Fruit fly (Drosophila melanogaster): Measurements from ENCODE around the gene fid.

Gene fid

DNA sequence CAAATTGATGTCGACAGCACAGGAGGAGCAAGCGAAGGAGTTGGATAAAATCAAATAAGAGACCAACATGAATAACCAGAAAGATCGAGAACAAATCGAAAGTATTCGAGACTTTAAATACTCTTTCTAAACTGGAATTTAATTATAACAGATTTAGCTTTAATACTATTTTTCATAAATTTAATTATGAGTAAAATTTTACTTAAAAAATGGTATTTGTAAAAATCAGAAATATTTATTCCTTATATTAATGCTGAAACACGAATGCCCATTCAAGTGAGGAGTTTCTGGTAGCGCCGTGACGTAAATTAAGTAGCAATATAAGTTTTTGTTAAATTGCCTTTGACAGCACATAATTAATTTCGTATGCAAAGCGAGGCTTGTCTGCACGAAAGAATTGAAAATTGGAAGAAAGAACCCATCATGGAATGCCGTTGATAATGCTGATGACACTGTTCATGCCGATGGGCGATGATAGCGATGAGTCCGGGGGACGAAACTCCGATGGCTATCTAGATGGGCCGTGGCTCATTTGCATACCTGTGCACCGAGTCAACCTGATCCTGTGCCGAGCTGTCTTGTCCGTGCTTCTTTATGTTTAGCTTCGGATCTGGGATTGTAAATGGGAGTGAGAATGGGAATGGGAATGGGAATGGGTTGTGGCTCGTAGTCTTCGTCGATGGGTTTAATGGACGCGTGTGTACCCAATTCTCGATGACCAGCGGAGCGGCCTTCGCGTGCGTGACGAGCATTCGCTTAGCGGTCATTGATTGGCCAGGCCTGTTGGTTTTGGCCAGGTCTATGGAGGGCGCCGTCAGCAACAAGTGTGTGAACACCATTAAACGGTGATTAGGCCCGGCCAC, 43.2 kb downstream of the fid start (continued):
- TF ChIP-seq gcm (GFP tag; optimal IDR thresholded peaks at IDR 0.05) (peak; percentile 16), Dad (GFP tag; optimal IDR thresholded peaks at IDR 0.05) (no peak), D19A (tag; optimal IDR thresholded peaks at IDR 0.05) (peak; percentile 99), CG30020 (tag; optimal IDR thresholded peaks at IDR 0.05) (peak; percentile 24), CG16813 (GFP tag; IDR thresholded peaks at IDR 0.05; ENCODE audit: partially characterized antibody) (no peak), CG33557 (GFP tag; optimal IDR thresholded peaks at IDR 0.05) (peak; percentile 84), Oaz (GFP tag; IDR thresholded peaks at IDR 0.05) (no peak), Neu2 (GFP tag; optimal IDR thresholded peaks at IDR 0.05; ENCODE audit: borderline replicate concordance) (no peak), oc (tag; optimal IDR thresholded peaks at IDR 0.05) (peak; percentile 30), Dref (GFP tag; IDR thresholded peaks at IDR 0.05) (0 out of 2 replicates have a peak, but pooled peaks have one; percentile 1), CG6813 (GFP tag; optimal IDR thresholded peaks at IDR 0.05) (peak; percentile 5), ara (GFP tag; IDR thresholded peaks at IDR 0.05) (peak; percentile 47; the same call in 1 of the 2 replicates), Eip74EF (GFP tag; optimal IDR thresholded peaks at IDR 0.05) (peak in 1 of 2 experiments; percentile 21), CG9609 (GFP tag; optimal IDR thresholded peaks at IDR 0.05) (no peak), CG12744 (GFP tag; optimal IDR thresholded peaks at IDR 0.05) (no peak), row (GFP tag; IDR thresholded peaks at IDR 0.05) (peak; percentile 63), CG7839 (tag; optimal IDR thresholded peaks at IDR 0.05) (peak; percentile 67), pb (GFP tag; optimal IDR thresholded peaks at IDR 0.05) (no peak), lilli (GFP tag; optimal IDR thresholded peaks at IDR 0.05) (peak; percentile 2), Pdp1 (GFP tag; optimal IDR thresholded peaks at IDR 0.05) (no peak), grau (tag; optimal IDR thresholded peaks at IDR 0.05) (peak; percentile 57), ken (GFP tag; IDR thresholded peaks at IDR 0.05) (no peak), Hr3 (GFP tag; optimal IDR thresholded peaks at IDR 0.05) (peak; percentile 4), CG7745 (tag; optimal IDR thresholded peaks at IDR 0.05) (peak; percentile 47), bsh (GFP tag; optimal IDR thresholded peaks at IDR 0.05) (peak in 1 of 2 experiments; percentile 87), CG2202 (tag; optimal IDR thresholded peaks at IDR 0.05) (peak; percentile 54), sob (GFP tag; IDR thresholded peaks at IDR 0.05) (0 out of 2 replicates have a peak, but pooled peaks have one; percentile 13), CG12071 (GFP tag; optimal IDR thresholded peaks at IDR 0.05) (no peak), Spps (tag; optimal IDR thresholded peaks at IDR 0.05) (peak; percentile 70), gce (GFP tag; IDR thresholded peaks at IDR 0.05) (no peak), Oli (tag; optimal IDR thresholded peaks at IDR 0.05) (peak; percentile 45), CG8765 (GFP tag; IDR thresholded peaks at IDR 0.05) (no peak), ewg (GFP tag; optimal IDR thresholded peaks at IDR 0.05) (no peak), nom (GFP tag; optimal IDR thresholded peaks at IDR 0.05) (no peak), D (optimal IDR thresholded peaks at IDR 0.05) (no peak), D (GFP tag; optimal IDR thresholded peaks at IDR 0.05) (peak; percentile 29), kay (GFP tag; optimal IDR thresholded peaks at IDR 0.05) (no peak), CG30431 (GFP tag; optimal IDR thresholded peaks at IDR 0.05) (no peak), Bgb (GFP tag; IDR thresholded peaks at IDR 0.05; ENCODE audit: partially characterized antibody) (no peak), HLH4C (GFP tag; IDR thresholded peaks at IDR 0.05; ENCODE audit: partially characterized antibody) (no peak), unpg (GFP tag; optimal IDR thresholded peaks at IDR 0.05) (peak; percentile 61), CG12104 (GFP tag; optimal IDR thresholded peaks at IDR 0.05) (peak; percentile 26), twi (tag; optimal IDR thresholded peaks at IDR 0.05) (peak; percentile 57), CG15696 (tag; optimal IDR thresholded peaks at IDR 0.05) (peak; percentile 17), sd (tag; optimal IDR thresholded peaks at IDR 0.05) (peak; percentile 53), CG1603 (tag; optimal IDR thresholded peaks at IDR 0.05) (no peak), phol (tag; optimal IDR thresholded peaks at IDR 0.05) (peak; percentile 63)
